Worm (Caenorhabditis elegans) whole organism, late embryonic: ENCODE data around the gene H40L08.7.
A peak's percentile ranks its signal among the peaks of the same experiment; 100 is the strongest.

Experiments
- C38D4.7 ChIP-seq: fragments of 200-800 bp; sonication (Bioruptor generic); optimal IDR thresholded peaks from 2 replicates; lab custom pipeline; 2018; ENCODE audit warnings: mild to moderate bottlenecking, missing genetic modification characterization, moderate library complexity, missing compliant biosample characterization
- K02D7.2 ChIP-seq: sonication (generic microtip); optimal IDR thresholded peaks from 2 replicates; lab custom pipeline; 2017; ENCODE audit warnings: mild to moderate bottlenecking, missing genetic modification characterization, missing compliant biosample characterization
- K09A11.1 ChIP-seq: sonication (generic microtip); optimal IDR thresholded peaks from 2 replicates; lab custom pipeline; 2017; ENCODE audit warnings: antibody characterized with exemption, mild to moderate bottlenecking, missing genetic modification characterization, missing compliant biosample characterization; ENCODE audit not compliant: insufficient read depth
- T23F11.4 ChIP-seq: fragments of 200-800 bp; sonication (Bioruptor generic); optimal IDR thresholded peaks from 2 replicates; lab custom pipeline; 2018; ENCODE audit warnings: mild to moderate bottlenecking, missing genetic modification characterization, missing compliant biosample characterization
- Y22D7AL.16 ChIP-seq: sonication (generic microtip); optimal IDR thresholded peaks from 2 replicates; lab custom pipeline; 2016; ENCODE audit warnings: missing genetic modification characterization, missing compliant biosample characterization
- ceh-30 ChIP-seq: fragments of 150-350 bp; optimal IDR thresholded peaks from 2 replicates; lab custom pipeline; 2014; ENCODE audit warnings: missing biosample characterization, missing genetic modification characterization
- ceh-45 ChIP-seq: fragments of 200-800 bp; sonication (Bioruptor generic); IDR thresholded peaks from 2 replicates; pipeline ENCODE4 v1.3.6; 2022; ENCODE audit warnings: missing genetic modification reagents, missing genetic modification characterization, missing compliant biosample characterization
- ceh-48 ChIP-seq: sonication (generic microtip); optimal IDR thresholded peaks from 2 replicates; lab custom pipeline; 2016; ENCODE audit warnings: missing genetic modification characterization, inconsistent platforms, missing compliant biosample characterization
- ceh-9 ChIP-seq: sonication (generic microtip); optimal IDR thresholded peaks from 2 replicates; lab custom pipeline; 2016; ENCODE audit warnings: mild to moderate bottlenecking, missing genetic modification characterization, inconsistent platforms, missing compliant biosample characterization
- dmd-4 ChIP-seq: sonication (generic microtip); optimal IDR thresholded peaks from 2 replicates; lab custom pipeline; 2016; ENCODE audit warnings: borderline replicate concordance, missing genetic modification characterization, missing compliant biosample characterization
- dve-1 ChIP-seq: sonication (generic microtip); optimal IDR thresholded peaks from 2 replicates; lab custom pipeline; 2017; ENCODE audit warnings: antibody characterized with exemption, mild to moderate bottlenecking, missing genetic modification characterization, missing compliant biosample characterization
- elt-2 ChIP-seq: sonication (generic microtip); optimal IDR thresholded peaks from 2 replicates; lab custom pipeline; 2016; ENCODE audit warnings: missing genetic modification reagents, missing genetic modification characterization, missing compliant biosample characterization
- ets-4 ChIP-seq: sonication (generic microtip); optimal IDR thresholded peaks from 2 replicates; lab custom pipeline; 2016; ENCODE audit warnings: missing genetic modification characterization, missing compliant biosample characterization
- fkh-10 ChIP-seq: fragments of 150-350 bp; optimal IDR thresholded peaks from 2 replicates; lab custom pipeline; 2014; ENCODE audit warnings: missing biosample characterization, missing genetic modification reagents, missing genetic modification characterization
- hlh-13 ChIP-seq: fragments of 200-800 bp; sonication (Bioruptor generic); optimal IDR thresholded peaks from 2 replicates; lab custom pipeline; 2018; ENCODE audit warnings: mild to moderate bottlenecking, missing genetic modification characterization, missing compliant biosample characterization
- hlh-15 ChIP-seq: sonication (generic microtip); optimal IDR thresholded peaks from 2 replicates; lab custom pipeline; 2016; ENCODE audit warnings: missing genetic modification characterization, missing compliant biosample characterization
- hlh-8 ChIP-seq: sonication (generic microtip); optimal IDR thresholded peaks from 2 replicates; lab custom pipeline; 2016; ENCODE audit warnings: missing genotype, missing genetic modification characterization, missing compliant biosample characterization
- lim-6 ChIP-seq: sonication (generic microtip); optimal IDR thresholded peaks from 2 replicates; lab custom pipeline; 2016; ENCODE audit warnings: missing genetic modification characterization, missing compliant biosample characterization
- lin-11 ChIP-seq: fragments of 200-800 bp; sonication (Bioruptor generic); optimal IDR thresholded peaks from 2 replicates; lab custom pipeline; 2018; ENCODE audit warnings: mild to moderate bottlenecking, missing genetic modification characterization, missing compliant biosample characterization
- madf-2 ChIP-seq: sonication (generic microtip); optimal IDR thresholded peaks from 2 replicates; lab custom pipeline; 2017; ENCODE audit warnings: missing genetic modification characterization, missing compliant biosample characterization
- mec-3 ChIP-seq: sonication (generic microtip); optimal IDR thresholded peaks from 2 replicates; lab custom pipeline; 2016; ENCODE audit warnings: borderline replicate concordance, missing genetic modification characterization, missing compliant biosample characterization
- nhr-11 ChIP-seq: fragments of 150-350 bp; optimal IDR thresholded peaks from 2 replicates; lab custom pipeline; 2014; ENCODE audit warnings: missing biosample characterization, missing genetic modification characterization
- nhr-232 ChIP-seq: sonication (generic microtip); optimal IDR thresholded peaks from 2 replicates; lab custom pipeline; 2016; ENCODE audit warnings: missing genetic modification characterization, missing compliant biosample characterization
- npax-4 ChIP-seq: sonication (generic microtip); optimal IDR thresholded peaks from 2 replicates; lab custom pipeline; 2016; ENCODE audit warnings: missing genetic modification characterization, missing compliant biosample characterization
- pat-9 ChIP-seq: fragments of 200-800 bp; sonication (Bioruptor generic); optimal IDR thresholded peaks from 2 replicates; lab custom pipeline; 2018; ENCODE audit warnings: mild to moderate bottlenecking, missing genetic modification characterization, moderate library complexity, missing compliant biosample characterization
- pax-1 ChIP-seq: fragments of 150-350 bp; optimal IDR thresholded peaks from 2 replicates; lab custom pipeline; 2014; ENCODE audit warnings: missing biosample characterization, missing genetic modification characterization
- pha-4 ChIP-seq: fragments of 150-350 bp; optimal IDR thresholded peaks from 2 replicates; lab custom pipeline; 2018; ENCODE audit warnings: missing biosample characterization, missing genetic modification reagents, missing genetic modification characterization
- ref-2 ChIP-seq: sonication (generic microtip); optimal IDR thresholded peaks from 2 replicates; lab custom pipeline; 2016; ENCODE audit warnings: missing genetic modification characterization, missing compliant biosample characterization
- rnt-1 ChIP-seq: sonication (generic microtip); optimal IDR thresholded peaks from 2 replicates; lab custom pipeline; 2016; ENCODE audit warnings: missing genetic modification characterization, missing compliant biosample characterization
- sox-4 ChIP-seq: sonication (generic microtip); optimal IDR thresholded peaks from 2 replicates; lab custom pipeline; 2017; ENCODE audit warnings: mild to moderate bottlenecking, missing genetic modification characterization, inconsistent platforms, missing compliant biosample characterization
- syd-9 ChIP-seq: sonication (generic microtip); optimal IDR thresholded peaks from 2 replicates; lab custom pipeline; 2016; ENCODE audit warnings: mild to moderate bottlenecking, missing genetic modification characterization, moderate library complexity, missing compliant biosample characterization
- tbx-2 ChIP-seq: sonication (generic microtip); optimal IDR thresholded peaks from 2 replicates; lab custom pipeline; 2016; ENCODE audit warnings: missing genetic modification characterization, missing compliant biosample characterization
- unc-3 ChIP-seq, 2 experiments: fragments of 200-800 bp in 1 of 2; sonication (Bioruptor generic) in 1 of 2; sonication (generic microtip) in 1 of 2; conservative IDR thresholded peaks in 1 of 2; optimal IDR thresholded peaks in 1 of 2; 2 replicates each; pipeline versions ENCODE4 v1.3.6 to Lab custom; 2016 to 2022; ENCODE audit warnings: missing compliant biosample characterization in 2 of 2, missing genetic modification characterization in 2 of 2, missing genetic modification reagents in 1 of 2
- unc-42 ChIP-seq: sonication (generic microtip); optimal IDR thresholded peaks from 2 replicates; lab custom pipeline; 2016; ENCODE audit warnings: missing genotype, missing genetic modification characterization, missing compliant biosample characterization
- zip-5 ChIP-seq: sonication (generic microtip); optimal IDR thresholded peaks from 2 replicates; lab custom pipeline; 2016; ENCODE audit warnings: missing genetic modification characterization, missing compliant biosample characterization

Gene H40L08.7

DNA sequence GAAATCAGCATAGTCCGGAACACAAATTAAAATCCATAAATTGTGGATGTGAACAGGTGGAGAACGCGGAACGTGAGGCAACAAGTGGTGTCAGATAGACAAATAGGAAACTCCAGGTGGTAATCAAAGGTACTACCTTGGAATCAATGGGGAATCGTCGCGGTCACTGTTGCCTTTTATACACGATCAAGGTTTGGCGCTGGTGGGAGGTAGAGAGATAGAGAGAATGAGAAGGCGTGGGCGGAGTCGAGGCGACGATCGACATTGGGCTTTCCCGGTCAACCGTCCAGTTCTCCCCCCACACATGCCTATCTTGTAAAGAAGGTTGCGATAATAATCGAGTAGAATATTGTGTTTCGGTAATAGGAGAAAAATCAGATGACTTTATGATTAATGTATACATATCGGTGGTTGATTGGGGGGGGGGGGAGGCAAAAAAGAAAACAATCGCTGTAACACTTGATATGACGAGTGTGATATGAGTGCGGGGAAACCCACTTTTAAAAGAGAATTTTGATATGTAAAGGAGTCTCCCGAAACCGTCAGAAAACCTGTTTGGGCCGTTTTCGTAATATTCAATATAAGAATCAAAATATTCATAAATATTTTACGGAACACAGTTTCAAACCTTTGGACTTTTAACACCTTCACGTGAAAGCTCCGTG lies at the start of gene H40L08.7, which contains the start of the genes H40L08.8 and H40L08.2:
Gene H40L08.7 (minus strand): TSS at position 148 of the 665 bp plus-strand sequence.
Gene H40L08.8 (minus strand): TSS at position 37 of the 665 bp plus-strand sequence.
Gene H40L08.2 (minus strand): TSS at position 148 of the 665 bp plus-strand sequence.
- TF ChIP-seq hlh-8 (tag; lab: Kevin White, UChicago) = no peak
- peak; percentile 3 for TF ChIP-seq elt-2 (tag; lab: Kevin White, UChicago)
- TF ChIP-seq fkh-10 (GFP tag; lab: Kevin White, UChicago) = no peak
- TF ChIP-seq C38D4.7 (GFP tag; lab: Kevin White, UChicago) = no peak
- no peak for TF ChIP-seq sox-4 (tag; lab: Kevin White, UChicago)
- TF ChIP-seq, all 69 proteins: peak for 1

DNA sequence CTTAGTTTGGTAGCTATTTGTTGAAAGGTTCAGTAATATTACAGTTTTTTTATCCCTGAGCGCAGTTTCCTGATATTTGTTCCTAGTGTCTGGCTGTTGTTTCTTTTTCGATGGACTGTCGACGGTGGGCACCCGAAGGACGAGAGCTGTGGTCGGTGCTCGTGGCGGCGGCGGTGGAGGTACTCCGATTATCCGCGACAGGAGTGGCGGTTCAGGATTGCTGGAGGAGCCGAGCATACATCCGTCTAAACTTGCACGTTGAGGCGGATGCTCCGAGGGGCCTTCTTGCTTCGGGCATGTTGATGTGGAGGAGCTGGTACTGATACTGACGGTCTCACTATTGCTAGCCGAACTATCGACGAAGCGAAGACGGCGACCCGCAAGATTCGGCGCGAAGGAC lies 49.8 kb upstream of the H40L08.7 start:
- TF ChIP-seq sox-4 (tag; lab: Kevin White, UChicago) (no peak), unc-3 (GFP tag; conservative IDR thresholded peaks at IDR 0.05; lab: Robert Waterston, UW) (no peak), unc-3 (tag; optimal IDR thresholded peaks at IDR 0.05; lab: Kevin White, UChicago) (no peak), syd-9 (tag; lab: Kevin White, UChicago) (no peak), pax-1 (no peak), nhr-232 (no peak), ceh-30 (tag; lab: Kevin White, UChicago) (no peak), K09A11.1 (no peak), ceh-45 (no peak), T23F11.4 (GFP tag; lab: Kevin White, UChicago) (no peak), ceh-9 (tag; lab: Kevin White, UChicago) (no peak), K02D7.2 (tag; lab: Kevin White, UChicago) (no peak), lin-11 (no peak), ets-4 (tag; lab: Kevin White, UChicago) (no peak), nhr-11 (tag; lab: Kevin White, UChicago) (no peak), hlh-15 (no peak), hlh-13 (GFP tag; lab: Kevin White, UChicago) (no peak), rnt-1 (tag; lab: Kevin White, UChicago) (no peak), ceh-48 (tag; lab: Kevin White, UChicago) (no peak), madf-2 (tag; lab: Kevin White, UChicago) (no peak)

DNA sequence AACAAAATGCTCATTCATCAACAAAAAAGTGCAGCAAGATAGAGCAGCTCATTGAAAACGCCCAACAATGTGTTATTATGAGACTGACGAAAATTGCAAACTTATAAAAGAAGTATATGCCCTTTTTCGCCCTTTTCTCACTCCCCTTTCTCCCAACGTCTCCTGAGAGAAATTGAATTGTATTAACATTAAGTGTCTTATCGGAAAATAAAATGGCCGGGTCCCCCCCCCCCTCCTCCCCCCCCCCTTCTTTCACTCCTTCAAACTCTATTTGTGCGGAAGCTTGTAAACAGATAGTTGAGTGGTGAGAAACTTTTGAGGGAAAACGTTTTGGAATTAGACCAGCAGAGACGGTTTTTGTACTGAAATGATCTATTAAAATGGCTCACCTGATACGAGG lies 49.2 kb upstream of the H40L08.7 start:
- TF ChIP-seq tbx-2 (tag; lab: Kevin White, UChicago) (no peak), ets-4 (tag; lab: Kevin White, UChicago) (no peak), pax-1 (no peak), elt-2 (tag; lab: Kevin White, UChicago) (no peak), mec-3 (tag; lab: Kevin White, UChicago) (no peak), hlh-15 (no peak), npax-4 (tag; lab: Kevin White, UChicago) (no peak), hlh-13 (GFP tag; lab: Kevin White, UChicago) (no peak), ceh-45 (no peak), dmd-4 (tag; lab: Kevin White, UChicago) (no peak), dve-1 (tag; lab: Kevin White, UChicago) (no peak), T23F11.4 (GFP tag; lab: Kevin White, UChicago) (no peak), Y22D7AL.16 (tag; lab: Kevin White, UChicago) (no peak), ref-2 (tag; lab: Kevin White, UChicago) (no peak)
- TF ChIP-seq, all 69 proteins: peak for 0

ce11 chrX:15125138-15125537 lies 47.6 kb upstream of the H40L08.7 start:
- peak; percentile 69 for TF ChIP-seq unc-42 (tag; lab: Kevin White, UChicago)
- no peak for TF ChIP-seq C38D4.7 (GFP tag; lab: Kevin White, UChicago)

DNA sequence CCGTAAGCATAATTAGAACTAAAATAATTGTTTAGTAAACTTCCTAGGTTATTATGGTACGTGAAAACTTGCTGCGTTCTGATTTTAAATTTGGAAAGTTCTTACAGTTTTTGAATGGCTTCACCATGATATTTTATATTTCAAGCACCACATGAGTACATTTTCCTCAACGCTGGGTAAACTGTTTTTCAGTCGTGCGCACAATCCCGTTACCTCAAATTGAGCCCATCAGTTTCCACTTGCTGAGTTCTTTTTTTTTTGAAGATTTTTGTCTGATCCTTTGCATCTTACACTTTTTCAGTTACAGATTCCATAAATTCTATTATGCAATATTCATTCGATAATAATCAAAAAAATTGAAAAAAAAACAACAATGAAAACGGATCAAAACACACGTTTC lies 43.0 kb upstream of the H40L08.7 start:
- TF ChIP-seq lim-6 (tag; lab: Kevin White, UChicago) (no peak), pat-9 (tag; lab: Kevin White, UChicago) (no peak), pax-1 (no peak), sox-4 (tag; lab: Kevin White, UChicago) (no peak), Y22D7AL.16 (tag; lab: Kevin White, UChicago) (no peak), zip-5 (tag; lab: Kevin White, UChicago) (no peak), pha-4 (tag; lab: Kevin White, UChicago) (no peak)
- TF ChIP-seq, all 69 proteins: peak for 0
